Worm (Caenorhabditis elegans): ENCODE results near the gene R107.5.
"Not testable (repeated sequence)": the region's sequence is repeated elsewhere in the genome, so short reads cannot be mapped to it uniquely, and the experiment has no call there.

R107.5 gene

DNA sequence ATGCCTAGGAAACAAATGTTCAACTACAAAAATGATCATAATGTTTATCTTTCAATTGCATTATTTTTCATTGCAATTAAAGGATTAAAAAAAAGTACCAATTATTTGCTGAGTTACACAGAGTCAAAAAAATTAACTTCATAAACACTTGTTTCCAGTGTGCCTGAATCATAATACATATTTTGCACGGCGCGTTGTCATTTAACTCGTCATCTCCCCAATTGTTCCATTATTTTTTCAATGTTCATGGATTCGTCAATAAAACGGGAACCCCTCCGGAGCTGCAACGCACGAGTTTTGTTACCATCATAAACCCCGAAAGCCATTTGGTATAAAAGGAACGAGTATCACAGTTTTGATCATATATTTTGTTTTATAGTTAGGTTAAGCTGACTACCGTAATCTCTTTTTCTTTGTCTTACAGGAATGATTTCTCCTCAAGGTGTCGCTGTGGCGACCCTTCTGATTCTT lies 36.4 kb downstream of the R107.5 start, which contains the start of gene F59B2.12:
TSS of gene F59B2.12 (plus strand) at position 421 of the 471 bp plus-strand sequence.
- TF ChIP-seq hmbx-1 (tag; optimal IDR thresholded peaks at IDR 0.05), result no peak
- TF ChIP-seq tbx-37 (GFP tag; conservative IDR thresholded peaks at IDR 0.05), result no peak
- TF ChIP-seq B0310.2 (tag; optimal IDR thresholded peaks at IDR 0.05), result no peak
- TF ChIP-seq flt-1 (GFP tag; IDR thresholded peaks at IDR 0.05), result no peak
- TF ChIP-seq hmg-4 (GFP tag; optimal IDR thresholded peaks at IDR 0.05), result no peak
- no peak for TF ChIP-seq ceh-13 (GFP tag; optimal IDR thresholded peaks at IDR 0.05)
- TF ChIP-seq pes-1 (GFP tag; IDR thresholded peaks at IDR 0.05), result no peak
- no peak for TF ChIP-seq ama-1 (optimal IDR thresholded peaks at IDR 0.05)
- no peak for TF ChIP-seq scrt-1 (GFP tag; IDR thresholded peaks at IDR 0.05)
- TF ChIP-seq tbx-11 (GFP tag; IDR thresholded peaks at IDR 0.05), result no peak
- TF ChIP-seq hnd-1 (tag; optimal IDR thresholded peaks at IDR 0.05), result no peak
- no peak for TF ChIP-seq aly-1 (tag; optimal IDR thresholded peaks at IDR 0.05)
- no peak for TF ChIP-seq ceh-36 (tag; optimal IDR thresholded peaks at IDR 0.05)
- no peak for TF ChIP-seq tra-4 (tag; optimal IDR thresholded peaks at IDR 0.05)

DNA sequence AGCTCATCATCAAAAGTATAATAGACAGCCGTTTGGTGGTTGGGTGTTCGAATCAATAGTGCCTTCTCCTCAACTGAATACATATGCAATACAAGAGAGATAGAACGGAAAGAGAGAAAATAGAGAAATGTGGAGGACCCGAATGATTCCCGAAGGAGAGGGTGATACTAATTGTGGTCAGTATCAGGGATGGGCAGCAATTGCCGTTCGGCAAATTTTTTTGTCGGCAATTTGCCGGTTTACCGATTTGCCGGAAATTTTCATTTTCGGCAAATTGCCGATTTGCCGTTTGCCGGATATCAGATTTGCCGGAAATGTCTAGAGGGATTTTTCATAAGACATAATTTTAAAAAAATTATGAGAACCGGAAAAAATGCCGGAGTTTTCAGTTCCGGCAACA lies 41.3 kb downstream of the R107.5 start, which contains the start of gene F59B2.9:
TSS of gene F59B2.9 (minus strand) at position 101 of the 400 bp plus-strand sequence.
- no peak for TF ChIP-seq hmbx-1 (tag; optimal IDR thresholded peaks at IDR 0.05)
- TF ChIP-seq hmg-4 (GFP tag; optimal IDR thresholded peaks at IDR 0.05), result no peak
- TF ChIP-seq hnd-1 (tag; optimal IDR thresholded peaks at IDR 0.05), result no peak
- no peak for TF ChIP-seq tbx-37 (GFP tag; conservative IDR thresholded peaks at IDR 0.05)
- no peak for TF ChIP-seq ceh-36 (tag; optimal IDR thresholded peaks at IDR 0.05)
- no peak for TF ChIP-seq B0310.2 (tag; optimal IDR thresholded peaks at IDR 0.05)
- TF ChIP-seq sea-1 (GFP tag; conservative IDR thresholded peaks at IDR 0.05), result no peak
- no peak for TF ChIP-seq flt-1 (GFP tag; IDR thresholded peaks at IDR 0.05)
- TF ChIP-seq tbx-11 (GFP tag; IDR thresholded peaks at IDR 0.05), result no peak
- no peak for TF ChIP-seq scrt-1 (GFP tag; IDR thresholded peaks at IDR 0.05)
- no peak for TF ChIP-seq pes-1 (GFP tag; IDR thresholded peaks at IDR 0.05)
- TF ChIP-seq aly-1 (tag; optimal IDR thresholded peaks at IDR 0.05), result no peak
- no peak for TF ChIP-seq ets-7 (tag; optimal IDR thresholded peaks at IDR 0.05)
- TF ChIP-seq ceh-13 (GFP tag; optimal IDR thresholded peaks at IDR 0.05), result no peak
- no peak for TF ChIP-seq F13C5.2 (tag; optimal IDR thresholded peaks at IDR 0.05)
- no peak for TF ChIP-seq tra-4 (tag; optimal IDR thresholded peaks at IDR 0.05)

- TF ChIP-seq sea-1 (GFP tag; conservative IDR thresholded peaks at IDR 0.05), result no peak
- no peak for TF ChIP-seq ceh-36 (tag; optimal IDR thresholded peaks at IDR 0.05)
- no peak for TF ChIP-seq ets-7 (tag; optimal IDR thresholded peaks at IDR 0.05)
- no peak for TF ChIP-seq flt-1 (GFP tag; IDR thresholded peaks at IDR 0.05)
- no peak for TF ChIP-seq scrt-1 (GFP tag; IDR thresholded peaks at IDR 0.05)
- TF ChIP-seq tbx-11 (GFP tag; IDR thresholded peaks at IDR 0.05), result no peak
- no peak for TF ChIP-seq hmbx-1 (tag; optimal IDR thresholded peaks at IDR 0.05)
- TF ChIP-seq pes-1 (GFP tag; IDR thresholded peaks at IDR 0.05), result no peak
- no peak for TF ChIP-seq hnd-1 (tag; optimal IDR thresholded peaks at IDR 0.05)
Measured at ce11 chrIII:9010047-9010446, 43.5 kb downstream of the R107.5 start, which contains the start of gene F59B2.8. Gene F59B2.8 (minus strand): TSS chrIII:9010197.

DNA sequence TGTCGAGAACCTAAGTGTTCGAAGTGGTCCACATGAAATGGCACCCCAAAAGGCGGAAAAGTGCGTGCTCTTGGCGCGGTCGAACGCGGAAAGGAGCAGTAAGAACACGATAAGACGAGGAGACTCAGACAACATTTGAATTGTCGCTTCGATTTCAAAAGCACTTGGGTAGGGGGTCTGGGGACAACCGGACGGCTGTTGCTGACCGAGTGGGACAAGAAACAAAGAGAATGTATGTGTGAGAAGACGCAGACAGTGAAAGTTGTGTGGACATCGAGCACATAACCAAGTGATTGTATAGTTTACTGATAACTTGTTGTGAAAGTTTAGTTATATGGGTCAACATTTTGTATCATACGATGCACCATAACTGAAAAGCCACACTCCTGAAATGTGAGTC lies 46.4 kb downstream of the R107.5 start:
- TF ChIP-seq scrt-1 (GFP tag; IDR thresholded peaks at IDR 0.05) (no peak), hmg-4 (GFP tag; optimal IDR thresholded peaks at IDR 0.05) (peak; percentile 22)

ce11 chrIII:9005905-9006372 lies 47.7 kb downstream of the R107.5 start, which contains the start of gene rab-6.1:
Gene rab-6.1 (minus strand): TSS chrIII:9005955.
- TF ChIP-seq flt-1 (GFP tag; IDR thresholded peaks at IDR 0.05); tbx-37 (GFP tag; conservative IDR thresholded peaks at IDR 0.05); pes-1 (GFP tag; IDR thresholded peaks at IDR 0.05): not testable (repeated sequence)

DNA sequence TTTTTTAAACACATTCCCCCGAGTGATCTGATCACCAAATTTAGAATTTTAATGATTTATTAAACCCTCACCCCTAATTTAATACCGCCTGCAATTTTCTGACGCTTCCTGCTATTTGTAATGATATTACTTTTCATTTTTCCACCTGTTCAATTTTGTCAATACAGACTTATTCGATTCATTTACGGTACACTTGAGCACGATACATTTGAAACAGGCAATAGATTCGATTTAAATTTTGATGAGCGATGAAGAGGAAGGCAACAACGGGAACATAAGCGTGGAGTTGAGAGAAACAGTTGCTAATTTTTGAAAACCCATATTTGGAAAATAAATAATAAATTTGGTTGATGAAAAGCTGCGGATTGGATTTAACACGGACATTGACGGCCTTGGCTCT lies 48.9 kb downstream of the R107.5 start:
- TF ChIP-seq pes-1 (GFP tag; IDR thresholded peaks at IDR 0.05) (no peak), sea-1 (GFP tag; conservative IDR thresholded peaks at IDR 0.05) (no peak), hmg-4 (GFP tag; optimal IDR thresholded peaks at IDR 0.05) (no peak), ceh-36 (tag; optimal IDR thresholded peaks at IDR 0.05) (no peak), ama-1 (optimal IDR thresholded peaks at IDR 0.05) (no peak), ceh-13 (GFP tag; optimal IDR thresholded peaks at IDR 0.05) (no peak), F13C5.2 (tag; optimal IDR thresholded peaks at IDR 0.05) (no peak), tbx-37 (GFP tag; conservative IDR thresholded peaks at IDR 0.05) (no peak), tbx-11 (GFP tag; IDR thresholded peaks at IDR 0.05) (no peak), ets-7 (tag; optimal IDR thresholded peaks at IDR 0.05) (no peak), scrt-1 (GFP tag; IDR thresholded peaks at IDR 0.05) (no peak), hmbx-1 (tag; optimal IDR thresholded peaks at IDR 0.05) (no peak), B0310.2 (tag; optimal IDR thresholded peaks at IDR 0.05) (no peak), aly-1 (tag; optimal IDR thresholded peaks at IDR 0.05) (no peak), hnd-1 (tag; optimal IDR thresholded peaks at IDR 0.05) (no peak), tra-4 (tag; optimal IDR thresholded peaks at IDR 0.05) (no peak)

- TF ChIP-seq F13C5.2 (tag; optimal IDR thresholded peaks at IDR 0.05) (no peak), aly-1 (tag; optimal IDR thresholded peaks at IDR 0.05) (no peak), sea-1 (GFP tag; conservative IDR thresholded peaks at IDR 0.05) (no peak), hmg-4 (GFP tag; optimal IDR thresholded peaks at IDR 0.05) (no peak), tra-4 (tag; optimal IDR thresholded peaks at IDR 0.05) (no peak), tbx-37 (GFP tag; conservative IDR thresholded peaks at IDR 0.05) (no peak), hnd-1 (tag; optimal IDR thresholded peaks at IDR 0.05) (no peak)
Measured at ce11 chrIII:9002545-9002944, 51.0 kb downstream of the R107.5 start, which contains the start of the genes F59B2.15 and zif-1. Gene F59B2.15 (minus strand): TSS chrIII:9002645. Gene zif-1 (plus strand): TSS chrIII:9002779.

DNA sequence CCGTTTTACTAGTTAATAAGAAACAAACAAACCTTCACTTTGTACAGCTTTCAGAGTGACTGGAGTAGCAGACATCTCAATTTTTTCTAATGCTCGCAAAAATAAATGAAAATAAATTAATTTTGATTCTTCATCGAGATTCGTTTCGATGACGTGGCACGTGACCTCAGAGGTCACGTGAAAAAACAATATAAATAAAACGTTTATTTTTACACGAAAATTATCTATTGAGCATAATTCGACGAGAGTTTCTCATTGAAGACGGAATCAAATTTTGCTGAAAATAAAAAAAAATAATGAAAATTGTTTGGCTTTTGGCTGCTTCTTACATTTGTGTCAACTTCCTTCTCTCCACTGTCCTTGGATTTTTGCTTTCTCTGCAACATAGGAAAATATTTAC lies 51.7 kb downstream of the R107.5 start, which contains the start of gene rpn-6.2:
TSS of gene rpn-6.2 (minus strand) at position 101 of the 400 bp plus-strand sequence.
- TF ChIP-seq pes-1 (GFP tag; IDR thresholded peaks at IDR 0.05) (no peak), B0310.2 (tag; optimal IDR thresholded peaks at IDR 0.05) (no peak), ama-1 (optimal IDR thresholded peaks at IDR 0.05) (no peak), scrt-1 (GFP tag; IDR thresholded peaks at IDR 0.05) (no peak), aly-1 (tag; optimal IDR thresholded peaks at IDR 0.05) (no peak), hnd-1 (tag; optimal IDR thresholded peaks at IDR 0.05) (no peak), hmbx-1 (tag; optimal IDR thresholded peaks at IDR 0.05) (no peak), ets-7 (tag; optimal IDR thresholded peaks at IDR 0.05) (no peak), flt-1 (GFP tag; IDR thresholded peaks at IDR 0.05) (no peak), tbx-37 (GFP tag; conservative IDR thresholded peaks at IDR 0.05) (no peak), ceh-36 (tag; optimal IDR thresholded peaks at IDR 0.05) (no peak), tra-4 (tag; optimal IDR thresholded peaks at IDR 0.05) (no peak), hmg-4 (GFP tag; optimal IDR thresholded peaks at IDR 0.05) (no peak), F13C5.2 (tag; optimal IDR thresholded peaks at IDR 0.05) (no peak), tbx-11 (GFP tag; IDR thresholded peaks at IDR 0.05) (no peak), sea-1 (GFP tag; conservative IDR thresholded peaks at IDR 0.05) (no peak), ceh-13 (GFP tag; optimal IDR thresholded peaks at IDR 0.05) (no peak)
